5 worm cellular contexts compared by ENCODE assay signal in genomic region chrX:12630556-12630955, ce11.
TF ChIP-seq lines count a peak whose summit lies in the region.

No protein-coding gene starts in this region.

TF ChIP-seq in whole organism, L1 larva, 84 proteins besides CTCF, POLR2A, EP300 and RAD21 (continued from another document):
- TF ChIP-seq zip-4 (GFP tag; optimal IDR thresholded peaks at IDR 0.05; lab: Kevin White, UChicago) (no peak), elt-3 (tag; optimal IDR thresholded peaks at IDR 0.05; lab: Kevin White, UChicago) (peak in 4 of 6 experiments; percentile 51 to 71 (median 58)), mdl-1 (tag; optimal IDR thresholded peaks at IDR 0.05; lab: Kevin White, UChicago) (peak in 1 of 2 experiments; percentile 67), rnt-1 (tag; optimal IDR thresholded peaks at IDR 0.05; lab: Kevin White, UChicago) (peak; percentile 1), tbx-2 (tag; optimal IDR thresholded peaks at IDR 0.05; lab: Kevin White, UChicago) (peak; percentile 30), nhr-19 (GFP tag; conservative IDR thresholded peaks at IDR 0.05; lab: Robert Waterston, UW) (0 out of 2 replicates have a peak, but pooled peaks have one; percentile 14), jun-1 (tag; optimal IDR thresholded peaks at IDR 0.05; lab: Kevin White, UChicago) (peak; percentile 46), snpc-4 (tag; optimal IDR thresholded peaks at IDR 0.05; lab: Kevin White, UChicago) (no peak), isw-1 (GFP tag; IDR thresholded peaks at IDR 0.05; lab: Robert Waterston, UW) (no peak), lsy-2 (tag; optimal IDR thresholded peaks at IDR 0.05; lab: Kevin White, UChicago) (peak in 1 of 2 experiments; percentile 17), C04F5.9 (tag; optimal IDR thresholded peaks at IDR 0.05; lab: Kevin White, UChicago) (no peak), lin-15B (tag; optimal IDR thresholded peaks at IDR 0.05; lab: Kevin White, UChicago) (no peak), nhr-20 (tag; optimal IDR thresholded peaks at IDR 0.05; lab: Kevin White, UChicago) (peak; percentile 44), Y116A8C.19 (tag; optimal IDR thresholded peaks at IDR 0.05; lab: Kevin White, UChicago; ENCODE audit: borderline replicate concordance) (no peak), snu-23 (GFP tag; optimal IDR thresholded peaks at IDR 0.05; lab: Kevin White, UChicago) (peak; percentile 33), lin-14 (GFP tag; optimal IDR thresholded peaks at IDR 0.05; lab: Kevin White, UChicago) (peak; percentile 63), mef-2 (tag; optimal IDR thresholded peaks at IDR 0.05; lab: Kevin White, UChicago) (no peak)
TF ChIP-seq in whole organism, L1 larva: peak in this region for 16.

TF ChIP-seq in whole organism, L2 larva, 48 proteins besides CTCF, POLR2A, EP300 and RAD21 (continued from another document):
- TF ChIP-seq sma-9 (GFP tag; optimal IDR thresholded peaks at IDR 0.05; lab: Kevin White, UChicago), result peak; percentile 94
- TF ChIP-seq sma-9 (tag; optimal IDR thresholded peaks at IDR 0.05; lab: Kevin White, UChicago), result no peak
- TF ChIP-seq crh-2 (tag; optimal IDR thresholded peaks at IDR 0.05; lab: Kevin White, UChicago), result peak; percentile 65
- TF ChIP-seq Y55F3AM.14 (GFP tag; optimal IDR thresholded peaks at IDR 0.05; lab: Kevin White, UChicago), result peak; percentile 3
- peak; percentile 35 for TF ChIP-seq nhr-25 (tag; optimal IDR thresholded peaks at IDR 0.05; lab: Kevin White, UChicago)
- TF ChIP-seq ztf-4 (tag; optimal IDR thresholded peaks at IDR 0.05; lab: Kevin White, UChicago), result no peak
- TF ChIP-seq ama-1 (optimal IDR thresholded peaks at IDR 0.05; lab: Kevin White, UChicago), result no peak
- TF ChIP-seq aly-2 (tag; optimal IDR thresholded peaks at IDR 0.05; lab: Kevin White, UChicago), result no peak
- peak; percentile 72 for TF ChIP-seq fos-1 (tag; optimal IDR thresholded peaks at IDR 0.05; lab: Kevin White, UChicago)
- no peak for TF ChIP-seq mbf-1 (tag; optimal IDR thresholded peaks at IDR 0.05; lab: Kevin White, UChicago)
- no peak for TF ChIP-seq ZK546.5 (tag; optimal IDR thresholded peaks at IDR 0.05; lab: Kevin White, UChicago)
- peak; percentile 70 for TF ChIP-seq nhr-21 (tag; optimal IDR thresholded peaks at IDR 0.05; lab: Kevin White, UChicago)
- peak; percentile 39 for TF ChIP-seq gmeb-1 (tag; optimal IDR thresholded peaks at IDR 0.05; lab: Kevin White, UChicago)
- TF ChIP-seq lin-39 (tag; optimal IDR thresholded peaks at IDR 0.05; lab: Kevin White, UChicago), result no peak
- TF ChIP-seq F13H6.1 (tag; optimal IDR thresholded peaks at IDR 0.05; lab: Kevin White, UChicago), result peak; percentile 55
- no peak for TF ChIP-seq skn-1 (tag; optimal IDR thresholded peaks at IDR 0.05; lab: Kevin White, UChicago)

TF ChIP-seq in whole organism, L3 larva, 47 proteins besides CTCF, POLR2A, EP300 and RAD21 (continued from another document):
- TF ChIP-seq unc-39 (tag; optimal IDR thresholded peaks at IDR 0.05; lab: Kevin White, UChicago), result no peak
- peak; percentile 42 for TF ChIP-seq nfya-1 (tag; optimal IDR thresholded peaks at IDR 0.05; lab: Kevin White, UChicago; ENCODE audit: insufficient read depth)
- TF ChIP-seq egl-5 (tag; optimal IDR thresholded peaks at IDR 0.05; lab: Kevin White, UChicago), result no peak
- peak; percentile 49 for TF ChIP-seq ceh-28 (tag; optimal IDR thresholded peaks at IDR 0.05; lab: Kevin White, UChicago)
- TF ChIP-seq eor-1 (tag; optimal IDR thresholded peaks at IDR 0.05; lab: Kevin White, UChicago), result no peak
- peak; percentile 17 for TF ChIP-seq lin-39 (tag; optimal IDR thresholded peaks at IDR 0.05; lab: Kevin White, UChicago)
- no peak for TF ChIP-seq egl-27 (tag; optimal IDR thresholded peaks at IDR 0.05; lab: Kevin White, UChicago)
- peak; percentile 62 for TF ChIP-seq nhr-25 (tag; optimal IDR thresholded peaks at IDR 0.05; lab: Kevin White, UChicago)
- TF ChIP-seq nhr-43 (tag; optimal IDR thresholded peaks at IDR 0.05; lab: Kevin White, UChicago; ENCODE audit: poor library complexity, severe bottlenecking), result peak; percentile 54
- peak; percentile 92 for TF ChIP-seq elt-2 (tag; optimal IDR thresholded peaks at IDR 0.05; lab: Kevin White, UChicago)
- no peak for TF ChIP-seq ztf-4 (tag; optimal IDR thresholded peaks at IDR 0.05; lab: Kevin White, UChicago)
- peak; percentile 34 to 49 (median 36) for TF ChIP-seq elt-3 (tag; optimal IDR thresholded peaks at IDR 0.05; lab: Kevin White, UChicago)
- peak; percentile 74 for TF ChIP-seq nhr-23 (tag; optimal IDR thresholded peaks at IDR 0.05; lab: Kevin White, UChicago)
- TF ChIP-seq nhr-77 (tag; optimal IDR thresholded peaks at IDR 0.05; lab: Kevin White, UChicago), result no peak
- no peak for TF ChIP-seq ZK546.5 (tag; optimal IDR thresholded peaks at IDR 0.05; lab: Kevin White, UChicago)
- TF ChIP-seq pha-4 (tag; optimal IDR thresholded peaks at IDR 0.05; lab: Kevin White, UChicago), result peak; percentile 19
- TF ChIP-seq unc-62 (GFP tag; optimal IDR thresholded peaks at IDR 0.05; lab: Kevin White, UChicago), result no peak
- no peak for TF ChIP-seq elt-1 (tag; optimal IDR thresholded peaks at IDR 0.05; lab: Kevin White, UChicago)
- TF ChIP-seq lsy-12 (tag; optimal IDR thresholded peaks at IDR 0.05; lab: Kevin White, UChicago), result peak; percentile 64
- TF ChIP-seq mml-1 (tag; optimal IDR thresholded peaks at IDR 0.05; lab: Kevin White, UChicago), result no peak
- no peak for TF ChIP-seq fkh-2 (tag; optimal IDR thresholded peaks at IDR 0.05; lab: Kevin White, UChicago)
- TF ChIP-seq jun-1 (tag; optimal IDR thresholded peaks at IDR 0.05; lab: Kevin White, UChicago), result peak; percentile 80
- TF ChIP-seq zag-1 (tag; optimal IDR thresholded peaks at IDR 0.05; lab: Kevin White, UChicago), result no peak
- no peak for TF ChIP-seq nhr-67 (tag; optimal IDR thresholded peaks at IDR 0.05; lab: Kevin White, UChicago)
- TF ChIP-seq hmg-11 (tag; optimal IDR thresholded peaks at IDR 0.05; lab: Kevin White, UChicago), result no peak
- no peak for TF ChIP-seq lin-15B (tag; optimal IDR thresholded peaks at IDR 0.05; lab: Kevin White, UChicago)

TF ChIP-seq in whole organism, L4 larva, 104 proteins besides CTCF, POLR2A, EP300 and RAD21 (continued from another document):
- TF ChIP-seq hlh-30 (tag; optimal IDR thresholded peaks at IDR 0.05; lab: Kevin White, UChicago; ENCODE audit: insufficient read depth) (peak; percentile 72), nhr-48 (tag; optimal IDR thresholded peaks at IDR 0.05; lab: Kevin White, UChicago) (peak; percentile 85), lim-7 (GFP tag; IDR thresholded peaks at IDR 0.05; lab: Robert Waterston, UW) (no peak), Y5F2A.4 (GFP tag; optimal IDR thresholded peaks at IDR 0.05; lab: Kevin White, UChicago) (no peak), nhr-6 (tag; optimal IDR thresholded peaks at IDR 0.05; lab: Kevin White, UChicago) (peak; percentile 16), nhr-28 (tag; optimal IDR thresholded peaks at IDR 0.05; lab: Kevin White, UChicago) (peak; percentile 89), rbr-2 (tag; optimal IDR thresholded peaks at IDR 0.05; lab: Kevin White, UChicago) (peak; percentile 18), nhr-77 (tag; optimal IDR thresholded peaks at IDR 0.05; lab: Kevin White, UChicago) (peak; percentile 72), pha-4 (GFP tag; IDR thresholded peaks at IDR 0.05; lab: Robert Waterston, UW) (no peak), pha-4 (tag; optimal IDR thresholded peaks at IDR 0.05; lab: Kevin White, UChicago) (no peak), unc-62 (GFP tag; optimal IDR thresholded peaks at IDR 0.05 in 1 of 2; lab: Kevin White, UChicago) (peak in 1 of 2 experiments; percentile 74), unc-62 (tag; optimal IDR thresholded peaks at IDR 0.05; lab: Kevin White, UChicago) (no peak), mes-2 (tag; optimal IDR thresholded peaks at IDR 0.05; lab: Kevin White, UChicago; ENCODE audit: poor library complexity, severe bottlenecking) (peak; percentile 59), Y105C5A.15 (GFP tag; IDR thresholded peaks at IDR 0.05; lab: Robert Waterston, UW) (no peak), nhr-10 (tag; optimal IDR thresholded peaks at IDR 0.05; lab: Kevin White, UChicago) (peak; percentile 24), nhr-102 (tag; optimal IDR thresholded peaks at IDR 0.05; lab: Kevin White, UChicago) (peak; percentile 35), fos-1 (tag; optimal IDR thresholded peaks at IDR 0.05; lab: Kevin White, UChicago) (no peak), cey-2 (tag; optimal IDR thresholded peaks at IDR 0.05; lab: Kevin White, UChicago; ENCODE audit: borderline replicate concordance, insufficient read depth) (peak; percentile 27), mdl-1 (tag; optimal IDR thresholded peaks at IDR 0.05; lab: Kevin White, UChicago) (peak; percentile 80 to 92), lin-1 (GFP tag; IDR thresholded peaks at IDR 0.05; lab: Robert Waterston, UW) (0 out of 2 replicates have a peak, but pooled peaks have one; percentile 11), nhr-111 (GFP tag; optimal IDR thresholded peaks at IDR 0.05; lab: Kevin White, UChicago) (no peak), daf-16 (GFP tag; optimal IDR thresholded peaks at IDR 0.05; lab: Kevin White, UChicago) (peak in 1 of 2 experiments; percentile 21), daf-16 (tag; optimal IDR thresholded peaks at IDR 0.05; lab: Kevin White, UChicago) (peak; percentile 76), ceh-20 (GFP tag; IDR thresholded peaks at IDR 0.05; lab: Robert Waterston, UW) (peak; percentile 36; the same call in 1 of the 2 replicates), egl-43 (GFP tag; IDR thresholded peaks at IDR 0.05; lab: Robert Waterston, UW) (0 out of 2 replicates have a peak, but pooled peaks have one; percentile 17), snpc-1.2 (GFP tag; IDR thresholded peaks at IDR 0.05; lab: Robert Waterston, UW) (0 out of 2 replicates have a peak, but pooled peaks have one; percentile 12), hmg-1.1 (GFP tag; IDR thresholded peaks at IDR 0.05; lab: Robert Waterston, UW) (peak; percentile 40), mxl-3 (GFP tag; optimal IDR thresholded peaks at IDR 0.05; lab: Kevin White, UChicago) (peak; percentile 88), hif-1 (tag; optimal IDR thresholded peaks at IDR 0.05; lab: Kevin White, UChicago) (peak in 1 of 2 experiments; percentile 9), lin-13 (GFP tag; optimal IDR thresholded peaks at IDR 0.05; lab: Kevin White, UChicago) (peak; percentile 30), saeg-2 (GFP tag; IDR thresholded peaks at IDR 0.05; lab: Robert Waterston, UW) (0 out of 2 replicates have a peak, but pooled peaks have one; percentile 37), dve-1 (tag; optimal IDR thresholded peaks at IDR 0.05; lab: Kevin White, UChicago; ENCODE audit: insufficient read depth) (peak; percentile 89), T20F7.1 (GFP tag; optimal IDR thresholded peaks at IDR 0.05; lab: Kevin White, UChicago) (no peak), dmd-6 (GFP tag; IDR thresholded peaks at IDR 0.05; lab: Robert Waterston, UW) (peak; percentile 89)

TF ChIP-seq in whole organism, young adult, 124 proteins besides CTCF, POLR2A, EP300 and RAD21 (continued from another document):
- peak; percentile 65; the same call in 1 of the 2 replicates for TF ChIP-seq nfyb-1 (GFP tag; IDR thresholded peaks at IDR 0.05; lab: Robert Waterston, UW)
- TF ChIP-seq F57C9.4 (tag; optimal IDR thresholded peaks at IDR 0.05; lab: Kevin White, UChicago), result no peak
- no peak for TF ChIP-seq sptf-2 (GFP tag; optimal IDR thresholded peaks at IDR 0.05; lab: Kevin White, UChicago)
- TF ChIP-seq hrde-1 (tag; optimal IDR thresholded peaks at IDR 0.05; lab: Kevin White, UChicago; ENCODE audit: borderline replicate concordance), result no peak
- TF ChIP-seq cebp-2 (GFP tag; IDR thresholded peaks at IDR 0.05; lab: Robert Waterston, UW), result no peak
- TF ChIP-seq atf-7 (tag; optimal IDR thresholded peaks at IDR 0.05; lab: Kevin White, UChicago), result peak; percentile 38
- no peak for TF ChIP-seq hlh-12 (tag; optimal IDR thresholded peaks at IDR 0.05; lab: Kevin White, UChicago)
- TF ChIP-seq cebp-1 (GFP tag; IDR thresholded peaks at IDR 0.05; lab: Robert Waterston, UW), result no peak
- peak; percentile 42 for TF ChIP-seq cebp-1 (tag; optimal IDR thresholded peaks at IDR 0.05; lab: Kevin White, UChicago)
- TF ChIP-seq lsy-27 (tag; optimal IDR thresholded peaks at IDR 0.05; lab: Kevin White, UChicago; ENCODE audit: borderline replicate concordance, insufficient read depth), result no peak
- no peak for TF ChIP-seq F37B4.10 (GFP tag; IDR thresholded peaks at IDR 0.05; lab: Robert Waterston, UW)
- TF ChIP-seq ceh-79 (tag; optimal IDR thresholded peaks at IDR 0.05; lab: Kevin White, UChicago), result no peak
- no peak for TF ChIP-seq unc-130 (GFP tag; optimal IDR thresholded peaks at IDR 0.05; lab: Kevin White, UChicago)
- TF ChIP-seq tlf-1 (GFP tag; optimal IDR thresholded peaks at IDR 0.05; lab: Kevin White, UChicago), result no peak
- no peak; the same call in 1 of the 2 replicates for TF ChIP-seq hmg-1.2 (GFP tag; IDR thresholded peaks at IDR 0.05; lab: Robert Waterston, UW)
- no peak for TF ChIP-seq madf-3 (GFP tag; IDR thresholded peaks at IDR 0.05; lab: Robert Waterston, UW)
- 0 out of 2 replicates have a peak, but pooled peaks have one; percentile 29 for TF ChIP-seq C06A6.2 (GFP tag; conservative IDR thresholded peaks at IDR 0.05; lab: Robert Waterston, UW)
- TF ChIP-seq dox-1 (GFP tag; IDR thresholded peaks at IDR 0.05; lab: Robert Waterston, UW), result peak; percentile 67
- peak; percentile 95 for TF ChIP-seq nhr-80 (tag; optimal IDR thresholded peaks at IDR 0.05; lab: Kevin White, UChicago)
TF ChIP-seq in whole organism, young adult: peak in this region for 18.
